Worm (Caenorhabditis elegans) whole organism, L1 larva: Measurements from ENCODE around the gene R10E4.1.

Experiments
- hlh-4 ChIP-seq: sonication (generic microtip); optimal IDR thresholded peaks from 2 replicates; lab custom pipeline; 2016; ENCODE audit warnings: mild to moderate bottlenecking, missing genetic modification characterization, missing compliant biosample characterization
- rnt-1 ChIP-seq: sonication (generic microtip); optimal IDR thresholded peaks from 2 replicates; lab custom pipeline; 2016; ENCODE audit warnings: mild to moderate bottlenecking, missing genetic modification characterization, moderate library complexity, missing compliant biosample characterization
- tbx-2 ChIP-seq: sonication (generic microtip); optimal IDR thresholded peaks from 2 replicates; lab custom pipeline; 2016; ENCODE audit warnings: missing genetic modification characterization, missing compliant biosample characterization

DNA sequence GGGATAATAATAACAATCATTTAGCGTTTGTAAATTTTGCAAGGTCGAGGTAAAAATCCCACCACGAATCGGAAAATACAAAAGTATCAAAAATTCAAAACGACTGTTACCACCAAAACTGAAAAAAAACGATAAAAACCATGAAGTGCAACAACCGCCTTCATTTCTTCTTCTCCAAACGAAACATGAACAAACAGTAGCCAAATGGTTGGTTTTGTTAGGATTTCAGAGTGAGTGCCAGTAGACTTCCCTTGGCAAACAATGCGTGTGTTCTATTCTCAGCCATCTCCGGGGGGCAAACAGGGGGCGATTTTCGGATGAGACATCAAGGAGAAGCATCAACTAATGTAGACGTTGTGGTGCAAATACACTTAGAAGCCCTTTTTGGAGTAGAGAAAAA, 44.8 kb upstream of the R10E4.1 start:
- TF ChIP-seq rnt-1 (no peak), tbx-2 (no peak), hlh-4 (tag; lab: Kevin White, UChicago) (no peak)
